Fruit fly (Drosophila melanogaster) whole organism, pupa: ENCODE results near the gene CG8191.

ENCODE experiments used
- CG10348 ChIP-seq: fragments of 200-800 bp; sonication (Bioruptor generic); IDR thresholded peaks from 2 replicates; pipeline ENCODE4 v1.3.6; 2022; ENCODE audit warnings: missing biosample characterization, missing genetic modification characterization
- CG12605 ChIP-seq: fragments of 200-800 bp; sonication (Bioruptor generic); IDR thresholded peaks from 2 replicates; pipeline ENCODE4 v1.3.6; 2022; ENCODE audit warnings: missing biosample characterization, missing genetic modification characterization
- CG13204 ChIP-seq: fragments of 200-800 bp; sonication (Bioruptor generic); optimal IDR thresholded peaks from 2 replicates; lab custom pipeline; 2018; ENCODE audit warnings: missing biosample characterization, mild to moderate bottlenecking, missing genetic modification characterization, moderate library complexity
- CG14655 ChIP-seq: fragments of 200-800 bp; sonication (Bioruptor generic); optimal IDR thresholded peaks from 3 replicates; lab custom pipeline; 2017; ENCODE audit warnings: mild to moderate bottlenecking, missing biosample characterization, missing genetic modification reagents, missing genetic modification characterization
- CG15710 ChIP-seq: fragments of 200-800 bp; sonication (Bioruptor generic); optimal IDR thresholded peaks from 2 replicates; lab custom pipeline; 2018; ENCODE audit warnings: missing biosample characterization, mild to moderate bottlenecking, missing genetic modification characterization, moderate library complexity
- CG17806 ChIP-seq: fragments of 200-800 bp; sonication (Bioruptor generic); optimal IDR thresholded peaks from 2 replicates; lab custom pipeline; 2018; ENCODE audit warnings: missing biosample characterization, mild to moderate bottlenecking, missing genetic modification characterization, moderate library complexity
- CG32121 ChIP-seq: fragments of 200-800 bp; sonication (Bioruptor generic); IDR thresholded peaks from 2 replicates; pipeline ENCODE4 v1.3.6; 2022; ENCODE audit warnings: missing biosample characterization, missing genetic modification characterization
- CG34367 ChIP-seq: fragments of 200-800 bp; sonication (Bioruptor generic); optimal IDR thresholded peaks from 2 replicates; lab custom pipeline; 2018; ENCODE audit warnings: missing biosample characterization, mild to moderate bottlenecking, missing genetic modification characterization
- CG4496 ChIP-seq: fragments of 200-800 bp; sonication (Bioruptor generic); IDR thresholded peaks from 3 replicates; pipeline ENCODE4 v1.3.6; 2022; ENCODE audit warnings: missing biosample characterization, missing genetic modification characterization
- CG8159 ChIP-seq: fragments of 200-800 bp; sonication (Bioruptor generic); optimal IDR thresholded peaks from 3 replicates; lab custom pipeline; 2018; ENCODE audit warnings: missing biosample characterization, mild to moderate bottlenecking, missing genetic modification characterization, moderate library complexity
- CG8301 ChIP-seq: fragments of 200-800 bp; sonication (Bioruptor generic); optimal IDR thresholded peaks from 2 replicates; lab custom pipeline; 2018; ENCODE audit warnings: missing biosample characterization, mild to moderate bottlenecking, missing genetic modification characterization
- CG9948 ChIP-seq: fragments of 200-800 bp; sonication (Bioruptor generic); optimal IDR thresholded peaks from 2 replicates; lab custom pipeline; 2018; ENCODE audit warnings: missing biosample characterization, mild to moderate bottlenecking, missing genetic modification characterization, moderate library complexity
- D1 ChIP-seq: fragments of 200-800 bp; sonication (Bioruptor generic); optimal IDR thresholded peaks from 2 replicates; lab custom pipeline; 2018; ENCODE audit warnings: missing biosample characterization, mild to moderate bottlenecking, missing genetic modification characterization, moderate library complexity
- EcR ChIP-seq: fragments of 200-800 bp; sonication (Bioruptor generic); optimal IDR thresholded peaks from 3 replicates; lab custom pipeline; 2019; ENCODE audit warnings: missing biosample characterization, missing genetic modification characterization, mild to moderate bottlenecking, moderate library complexity, missing genetic modification reagents
- Ets98B ChIP-seq: fragments of 200-800 bp; sonication (Bioruptor generic); IDR thresholded peaks from 2 replicates; pipeline ENCODE4 v1.3.6; 2022; ENCODE audit warnings: missing biosample characterization, missing genetic modification characterization
- Pif1A ChIP-seq: fragments of 200-800 bp; sonication (Bioruptor generic); optimal IDR thresholded peaks from 3 replicates; lab custom pipeline; 2016; ENCODE audit warnings: missing biosample characterization, missing genetic modification characterization
- Pif1B ChIP-seq: fragments of 200-800 bp; sonication (Bioruptor generic); optimal IDR thresholded peaks from 3 replicates; lab custom pipeline; 2016; ENCODE audit warnings: missing biosample characterization, missing genetic modification characterization
- Snoo ChIP-seq: fragments of 200-800 bp; sonication (Bioruptor generic); optimal IDR thresholded peaks from 3 replicates; lab custom pipeline; 2017; ENCODE audit warnings: missing biosample characterization, mild to moderate bottlenecking, missing genetic modification characterization, inconsistent platforms
- fd96Ca ChIP-seq: fragments of 200-800 bp; sonication (Bioruptor generic); IDR thresholded peaks from 3 replicates; pipeline ENCODE4 v1.3.6; 2022; ENCODE audit warnings: missing biosample characterization, missing genetic modification characterization
- gl ChIP-seq: fragments of 200-800 bp; sonication (Bioruptor generic); optimal IDR thresholded peaks from 2 replicates; lab custom pipeline; 2018; ENCODE audit warnings: missing biosample characterization, mild to moderate bottlenecking, missing genetic modification characterization
- rn ChIP-seq: fragments of 200-800 bp; sonication (Bioruptor generic); IDR thresholded peaks from 2 replicates; pipeline ENCODE4 v1.3.6; 2022; ENCODE audit warnings: missing biosample characterization, missing genetic modification characterization

CG8191 gene

DNA sequence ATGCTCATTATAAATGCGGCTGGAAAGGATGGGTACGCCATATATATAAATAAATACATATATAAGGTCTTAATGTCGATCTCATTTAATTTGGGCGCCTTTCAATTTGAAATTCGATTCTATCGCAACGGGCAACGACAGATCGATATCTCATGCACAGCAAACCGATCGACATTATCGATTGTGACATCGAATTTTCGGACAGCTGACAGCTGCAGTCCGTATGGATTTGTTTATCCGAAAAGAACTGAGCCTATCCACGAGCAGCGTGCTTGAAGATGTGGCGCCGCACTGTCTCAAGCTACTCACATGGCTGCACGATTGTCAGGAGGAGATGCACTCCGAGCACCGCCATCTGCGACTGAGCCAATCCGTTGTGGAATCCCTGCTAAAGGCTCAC lies at the start of gene CG8191:
CG8191 (plus strand) TSS at position 211 of the 400 bp plus-strand sequence.
- TF ChIP-seq Snoo (tag; lab: Kevin White, UChicago) = no peak
- no peak for TF ChIP-seq CG4496 (GFP tag; lab: Robert Waterston, UW)
- no peak for TF ChIP-seq rn (GFP tag; lab: Robert Waterston, UW)
- TF ChIP-seq CG14655 (GFP tag; lab: Kevin White, UChicago) = no peak
- no peak for TF ChIP-seq Ets98B
- no peak for TF ChIP-seq Pif1B (GFP tag; lab: Kevin White, UChicago)
- TF ChIP-seq fd96Ca = no peak
- TF ChIP-seq CG9948 = no peak
- no peak for TF ChIP-seq CG17806 (tag; lab: Kevin White, UChicago)
- TF ChIP-seq CG13204 (GFP tag; lab: Kevin White, UChicago) = no peak
- no peak for TF ChIP-seq CG32121 (GFP tag; lab: Robert Waterston, UW)
- TF ChIP-seq Pif1A = no peak
- no peak for TF ChIP-seq CG8301 (tag; lab: Kevin White, UChicago)

DNA sequence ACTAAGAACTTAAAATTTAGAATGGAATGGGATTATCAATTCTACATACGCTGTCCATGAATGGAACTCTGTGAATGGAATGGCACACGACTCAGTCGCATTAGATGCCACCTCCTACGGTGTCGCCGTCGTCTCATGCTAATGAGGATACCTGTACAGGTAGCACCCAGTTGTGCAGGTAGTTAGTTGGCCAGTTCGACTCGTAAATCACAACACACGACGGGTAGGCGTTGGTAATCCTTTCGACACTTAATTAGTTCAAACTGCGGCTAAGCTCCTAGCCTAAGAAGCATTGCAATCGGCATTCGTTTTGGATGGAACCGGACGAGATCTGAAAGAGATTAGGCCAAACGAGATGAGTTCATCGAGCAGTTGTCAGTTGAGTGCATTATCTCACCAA lies 47.6 kb upstream of the CG8191 start:
- TF ChIP-seq CG10348 (no peak), EcR (GFP tag; lab: Kevin White, UChicago) (no peak), Pif1B (GFP tag; lab: Kevin White, UChicago) (no peak), Ets98B (no peak), CG12605 (GFP tag; lab: Robert Waterston, UW) (no peak), CG13204 (GFP tag; lab: Kevin White, UChicago) (no peak), CG32121 (GFP tag; lab: Robert Waterston, UW) (no peak), CG9948 (no peak), CG17806 (tag; lab: Kevin White, UChicago) (no peak), CG15710 (tag; lab: Kevin White, UChicago) (no peak), Pif1A (no peak), fd96Ca (no peak), rn (GFP tag; lab: Robert Waterston, UW) (no peak), CG4496 (GFP tag; lab: Robert Waterston, UW) (no peak), gl (no peak)

DNA sequence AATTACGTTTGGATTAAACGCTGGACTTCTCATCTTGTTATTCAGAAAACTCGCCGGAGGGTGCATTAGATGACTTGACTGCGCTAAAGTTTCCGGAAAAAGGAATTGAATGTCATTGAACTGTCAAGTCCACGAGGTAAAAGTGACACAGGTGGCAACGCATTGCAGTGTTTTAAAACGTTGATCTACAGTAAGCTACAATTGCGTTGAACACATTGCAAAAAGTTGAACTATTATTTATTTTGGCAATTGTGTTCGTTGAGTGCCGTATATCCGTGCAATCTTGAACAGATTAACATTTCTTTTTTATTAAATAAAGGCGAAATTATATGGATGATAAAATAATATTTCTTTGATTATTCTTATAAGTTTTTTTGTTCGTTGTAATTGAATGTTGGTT lies 43.2 kb upstream of the CG8191 start, which contains the start of gene CG15599:
CG15599 (minus strand) TSS at position 101 of the 400 bp plus-strand sequence.
- TF ChIP-seq rn (GFP tag; lab: Robert Waterston, UW) = no peak

DNA sequence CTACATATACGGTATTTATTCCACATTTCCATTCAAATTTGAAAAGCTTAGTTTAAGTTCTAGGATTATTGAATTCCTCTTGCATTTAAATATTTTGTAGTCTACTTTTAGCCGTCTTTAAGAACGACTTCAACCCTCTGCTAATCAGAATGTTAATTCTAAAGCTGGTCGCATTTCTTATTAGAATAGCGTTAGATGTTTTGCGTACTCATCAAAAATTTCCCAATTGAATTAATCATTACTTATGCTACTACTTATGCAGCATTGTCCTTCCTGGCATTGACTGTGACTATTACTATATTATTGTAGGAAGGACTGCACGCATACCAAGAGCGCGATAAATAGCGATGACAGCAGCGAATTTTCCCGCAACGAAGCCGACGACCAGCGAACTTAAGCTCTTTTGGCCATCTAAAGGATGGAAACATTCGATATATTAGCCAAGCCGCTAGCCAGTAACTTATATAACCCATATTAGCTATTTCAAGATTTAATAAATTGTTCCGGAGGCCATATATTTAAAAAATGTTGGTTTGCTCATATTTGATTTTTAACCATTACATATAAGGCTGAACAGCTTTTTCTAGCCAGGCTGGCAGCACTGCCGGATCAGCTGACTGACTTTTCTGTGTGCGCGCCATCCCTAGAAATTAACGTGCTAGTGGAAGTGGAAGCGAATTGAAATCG lies 35.0 kb upstream of the CG8191 start, which contains the start of gene CG8128:
CG8128 (plus strand) TSS at position 641 of the 687 bp plus-strand sequence.
- TF ChIP-seq CG14655 (GFP tag; lab: Kevin White, UChicago) (no peak), D1 (peak; percentile 41), CG4496 (GFP tag; lab: Robert Waterston, UW) (peak; percentile 29; the same call in 2 of the 3 replicates), CG10348 (no peak), CG13204 (GFP tag; lab: Kevin White, UChicago) (no peak), CG8159 (tag; lab: Kevin White, UChicago) (no peak)

DNA sequence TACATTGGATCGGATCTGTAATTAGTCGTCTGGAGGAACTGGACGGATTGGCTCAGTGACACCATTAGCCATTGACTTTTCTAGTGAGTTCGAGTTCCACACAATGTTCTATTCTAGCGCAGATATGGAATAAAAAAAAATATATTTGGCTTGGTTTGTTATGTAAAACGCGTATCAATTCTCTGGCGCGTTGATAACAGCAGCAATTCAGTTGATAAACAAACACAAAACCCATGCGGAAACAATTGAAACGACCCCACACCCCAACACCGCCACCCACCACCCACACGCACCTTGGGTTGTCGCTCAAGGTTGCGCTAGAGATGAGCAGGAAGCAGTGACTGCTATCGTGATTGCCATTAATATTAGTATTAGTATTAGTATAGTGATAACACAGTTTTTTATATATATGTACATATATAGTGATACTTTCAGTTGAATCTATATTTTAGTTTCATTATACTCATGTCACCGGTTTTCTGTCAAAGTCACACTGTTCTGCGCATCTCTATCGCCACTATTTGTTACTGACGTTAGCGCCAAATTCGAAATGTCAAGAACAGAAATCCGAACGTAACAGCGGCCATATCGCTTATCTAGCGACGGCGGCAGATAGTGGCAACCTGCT lies 34.3 kb upstream of the CG8191 start:
- TF ChIP-seq rn (GFP tag; lab: Robert Waterston, UW) = peak; percentile 76
- TF ChIP-seq CG34367 (tag; lab: Kevin White, UChicago) = peak; percentile 75
- peak; percentile 84 for TF ChIP-seq CG9948
- peak; percentile 86 for TF ChIP-seq CG17806 (tag; lab: Kevin White, UChicago)
- peak; percentile 95 for TF ChIP-seq CG32121 (GFP tag; lab: Robert Waterston, UW)
- TF ChIP-seq gl = peak; percentile 76
- peak; percentile 92 for TF ChIP-seq CG14655 (GFP tag; lab: Kevin White, UChicago)
- TF ChIP-seq fd96Ca = peak; percentile 90
- TF ChIP-seq EcR (GFP tag; lab: Kevin White, UChicago) = peak; percentile 2
- peak; percentile 92 for TF ChIP-seq Ets98B
- TF ChIP-seq CG10348 = peak; percentile 67
- TF ChIP-seq CG8301 (tag; lab: Kevin White, UChicago) = peak; percentile 89
- peak; percentile 82 for TF ChIP-seq CG15710 (tag; lab: Kevin White, UChicago)
- TF ChIP-seq Pif1B (GFP tag; lab: Kevin White, UChicago) = peak; percentile 83
- TF ChIP-seq CG8159 (tag; lab: Kevin White, UChicago) = peak; percentile 88
- TF ChIP-seq CG4496 (GFP tag; lab: Robert Waterston, UW) = peak; percentile 94
- TF ChIP-seq CG12605 (GFP tag; lab: Robert Waterston, UW) = peak; percentile 64
- peak; percentile 84 for TF ChIP-seq Snoo (tag; lab: Kevin White, UChicago)
- TF ChIP-seq Pif1A = no peak
- no peak for TF ChIP-seq CG13204 (GFP tag; lab: Kevin White, UChicago)
- TF ChIP-seq D1 = peak; percentile 67
- TF ChIP-seq, all 21 proteins: peak for 19

DNA sequence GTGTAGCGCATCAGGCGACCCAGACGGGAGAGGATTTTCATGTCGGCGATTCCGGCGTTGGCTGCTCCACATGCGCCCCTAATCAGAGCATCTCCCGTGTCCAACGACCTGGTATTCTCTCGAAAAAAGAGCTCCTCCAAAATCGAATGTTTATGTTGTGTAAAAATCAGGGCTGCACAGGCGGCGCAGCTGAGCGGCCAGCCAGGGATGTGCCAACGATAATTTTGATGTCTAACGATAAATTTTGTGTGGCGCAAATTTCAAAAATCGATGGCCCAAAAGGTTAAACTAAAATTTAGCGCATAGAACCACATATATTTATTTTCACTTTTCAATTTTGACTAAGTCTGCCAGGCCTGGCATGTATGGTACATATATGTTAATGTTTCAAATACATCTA lies 30.9 kb upstream of the CG8191 start, which contains the start of gene CG9240:
CG9240 (minus strand) TSS at position 213 of the 400 bp plus-strand sequence.
- no peak for TF ChIP-seq CG10348
- TF ChIP-seq rn (GFP tag; lab: Robert Waterston, UW) = no peak
- no peak for TF ChIP-seq D1
- no peak for TF ChIP-seq CG17806 (tag; lab: Kevin White, UChicago)
- TF ChIP-seq CG15710 (tag; lab: Kevin White, UChicago) = no peak
- no peak for TF ChIP-seq CG12605 (GFP tag; lab: Robert Waterston, UW)
- TF ChIP-seq CG8159 (tag; lab: Kevin White, UChicago) = no peak
- TF ChIP-seq CG13204 (GFP tag; lab: Kevin White, UChicago) = no peak
- TF ChIP-seq Pif1B (GFP tag; lab: Kevin White, UChicago) = no peak
- TF ChIP-seq Ets98B = no peak
- TF ChIP-seq, all 21 proteins: peak for 0
